Worm (Caenorhabditis elegans): Measurements from ENCODE around the gene cif-1.
A peak's percentile ranks its signal among the peaks of the same experiment; 100 is the strongest.
"Not testable (repeated sequence)": the region's sequence is repeated elsewhere in the genome, so short reads cannot be mapped to it uniquely, and the experiment has no call there.

cif-1 gene

ce11 chrIV:4725478-4725920 lies 14.9 kb upstream of the cif-1 start:
- TF ChIP-seq pes-1 (GFP tag; IDR thresholded peaks at IDR 0.05) = peak; percentile 72
- 0 out of 2 replicates have a peak, but pooled peaks have one; percentile 50 for TF ChIP-seq sea-1 (GFP tag; conservative IDR thresholded peaks at IDR 0.05)
- 0 out of 2 replicates have a peak, but pooled peaks have one; percentile 38 for TF ChIP-seq flt-1 (GFP tag; IDR thresholded peaks at IDR 0.05)
- TF ChIP-seq tbx-37 (GFP tag; conservative IDR thresholded peaks at IDR 0.05) = peak; percentile 67; the same call in 1 of the 2 replicates
- peak; percentile 74 for TF ChIP-seq scrt-1 (GFP tag; IDR thresholded peaks at IDR 0.05)

ce11 chrIV:4724562-4724961 lies 14.0 kb upstream of the cif-1 start, which contains the start of gene K08F11.1:
TSS of gene K08F11.1 (plus strand) at chrIV:4724862.
- TF ChIP-seq pes-1 (GFP tag; IDR thresholded peaks at IDR 0.05) (no peak), tbx-11 (GFP tag; IDR thresholded peaks at IDR 0.05) (no peak), tbx-37 (GFP tag; conservative IDR thresholded peaks at IDR 0.05) (no peak), B0310.2 (tag; optimal IDR thresholded peaks at IDR 0.05) (no peak), tra-4 (tag; optimal IDR thresholded peaks at IDR 0.05) (no peak), sea-1 (GFP tag; conservative IDR thresholded peaks at IDR 0.05) (no peak), ceh-36 (tag; optimal IDR thresholded peaks at IDR 0.05) (no peak), aly-1 (tag; optimal IDR thresholded peaks at IDR 0.05) (no peak), hmbx-1 (tag; optimal IDR thresholded peaks at IDR 0.05) (no peak), ama-1 (optimal IDR thresholded peaks at IDR 0.05) (no peak), ceh-13 (GFP tag; optimal IDR thresholded peaks at IDR 0.05) (no peak), hnd-1 (tag; optimal IDR thresholded peaks at IDR 0.05) (no peak), flt-1 (GFP tag; IDR thresholded peaks at IDR 0.05) (no peak), ets-7 (tag; optimal IDR thresholded peaks at IDR 0.05) (no peak), hmg-4 (GFP tag; optimal IDR thresholded peaks at IDR 0.05) (no peak), F13C5.2 (tag; optimal IDR thresholded peaks at IDR 0.05) (no peak), scrt-1 (GFP tag; IDR thresholded peaks at IDR 0.05) (no peak)

ce11 chrIV:4723687-4724086 lies 13.1 kb upstream of the cif-1 start:
- TF ChIP-seq F13C5.2 (tag; optimal IDR thresholded peaks at IDR 0.05) (no peak), tra-4 (tag; optimal IDR thresholded peaks at IDR 0.05) (no peak), sea-1 (GFP tag; conservative IDR thresholded peaks at IDR 0.05) (no peak), ets-7 (tag; optimal IDR thresholded peaks at IDR 0.05) (no peak), ceh-13 (GFP tag; optimal IDR thresholded peaks at IDR 0.05) (no peak), aly-1 (tag; optimal IDR thresholded peaks at IDR 0.05) (no peak), hnd-1 (tag; optimal IDR thresholded peaks at IDR 0.05) (no peak), tbx-37 (GFP tag; conservative IDR thresholded peaks at IDR 0.05) (no peak), ceh-36 (tag; optimal IDR thresholded peaks at IDR 0.05) (no peak), ama-1 (optimal IDR thresholded peaks at IDR 0.05) (no peak), tbx-11 (GFP tag; IDR thresholded peaks at IDR 0.05) (no peak), flt-1 (GFP tag; IDR thresholded peaks at IDR 0.05) (no peak), scrt-1 (GFP tag; IDR thresholded peaks at IDR 0.05) (no peak), pes-1 (GFP tag; IDR thresholded peaks at IDR 0.05) (no peak), hmbx-1 (tag; optimal IDR thresholded peaks at IDR 0.05) (no peak), hmg-4 (GFP tag; optimal IDR thresholded peaks at IDR 0.05) (no peak), B0310.2 (tag; optimal IDR thresholded peaks at IDR 0.05) (no peak)

ce11 chrIV:4720522-4720921 lies 10.0 kb upstream of the cif-1 start:
- TF ChIP-seq pes-1 (GFP tag; IDR thresholded peaks at IDR 0.05) = peak; percentile 22; the same call in 1 of the 2 replicates

DNA sequence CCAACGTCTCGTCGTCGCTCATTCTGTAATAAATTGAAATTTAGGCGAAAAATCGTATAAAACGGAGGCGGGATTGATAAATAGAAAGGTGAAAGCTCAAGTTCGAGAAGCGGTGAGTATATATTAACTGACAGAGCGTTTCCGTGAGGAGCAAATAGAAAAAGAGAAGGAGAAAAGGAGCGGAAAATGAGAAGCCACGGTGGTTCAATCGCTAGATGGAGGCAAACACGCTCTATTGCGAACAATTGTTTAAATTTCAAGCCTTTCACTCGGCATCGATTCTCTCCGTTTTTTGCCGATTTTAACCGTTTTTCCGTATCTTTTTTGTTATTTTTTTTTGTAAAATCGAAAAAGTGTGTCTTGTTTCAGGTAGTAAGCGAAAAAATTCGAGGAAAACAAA lies 5.2 kb upstream of the cif-1 start, which contains the start of gene miro-1:
Gene miro-1 (minus strand): TSS at position 23 of the 400 bp plus-strand sequence.
- not testable (repeated sequence) for TF ChIP-seq ets-7 (tag; optimal IDR thresholded peaks at IDR 0.05); hmg-4 (GFP tag; optimal IDR thresholded peaks at IDR 0.05); hmbx-1 (tag; optimal IDR thresholded peaks at IDR 0.05)

DNA sequence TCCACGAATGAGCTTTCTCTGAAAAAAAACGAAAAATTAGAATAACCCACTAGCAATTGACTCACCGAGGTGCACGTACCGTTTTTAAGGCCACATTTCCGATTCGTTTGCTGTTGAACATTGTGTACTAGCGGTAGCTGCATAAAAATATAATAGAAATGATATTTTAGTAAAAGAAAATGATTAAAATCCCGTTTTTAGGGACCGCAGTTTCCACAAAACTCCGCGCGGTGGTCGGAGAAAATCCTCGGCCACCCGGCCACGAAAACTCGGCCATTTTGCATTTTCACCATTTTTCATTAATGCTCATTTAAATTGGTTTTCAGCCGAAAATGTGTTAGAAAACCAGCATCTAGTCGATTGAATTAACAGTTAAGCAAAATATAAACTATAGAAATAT lies 1.8 kb upstream of the cif-1 start, which contains the start of gene yars-2:
Gene yars-2 (minus strand): TSS at position 249 of the 400 bp plus-strand sequence.
- TF ChIP-seq hnd-1 (tag; optimal IDR thresholded peaks at IDR 0.05) (no peak), tra-4 (tag; optimal IDR thresholded peaks at IDR 0.05) (no peak), B0310.2 (tag; optimal IDR thresholded peaks at IDR 0.05) (no peak), ama-1 (optimal IDR thresholded peaks at IDR 0.05) (peak; percentile 65), F13C5.2 (tag; optimal IDR thresholded peaks at IDR 0.05) (no peak), aly-1 (tag; optimal IDR thresholded peaks at IDR 0.05) (no peak), ets-7 (tag; optimal IDR thresholded peaks at IDR 0.05) (no peak), tbx-37 (GFP tag; conservative IDR thresholded peaks at IDR 0.05) (peak; percentile 68), flt-1 (GFP tag; IDR thresholded peaks at IDR 0.05) (no peak), tbx-11 (GFP tag; IDR thresholded peaks at IDR 0.05) (no peak), pes-1 (GFP tag; IDR thresholded peaks at IDR 0.05) (peak; percentile 61; the same call in 1 of the 2 replicates), scrt-1 (GFP tag; IDR thresholded peaks at IDR 0.05) (no peak), ceh-13 (GFP tag; optimal IDR thresholded peaks at IDR 0.05) (no peak), hmg-4 (GFP tag; optimal IDR thresholded peaks at IDR 0.05) (no peak), sea-1 (GFP tag; conservative IDR thresholded peaks at IDR 0.05) (no peak), hmbx-1 (tag; optimal IDR thresholded peaks at IDR 0.05) (no peak), ceh-36 (tag; optimal IDR thresholded peaks at IDR 0.05) (peak; percentile 23)

DNA sequence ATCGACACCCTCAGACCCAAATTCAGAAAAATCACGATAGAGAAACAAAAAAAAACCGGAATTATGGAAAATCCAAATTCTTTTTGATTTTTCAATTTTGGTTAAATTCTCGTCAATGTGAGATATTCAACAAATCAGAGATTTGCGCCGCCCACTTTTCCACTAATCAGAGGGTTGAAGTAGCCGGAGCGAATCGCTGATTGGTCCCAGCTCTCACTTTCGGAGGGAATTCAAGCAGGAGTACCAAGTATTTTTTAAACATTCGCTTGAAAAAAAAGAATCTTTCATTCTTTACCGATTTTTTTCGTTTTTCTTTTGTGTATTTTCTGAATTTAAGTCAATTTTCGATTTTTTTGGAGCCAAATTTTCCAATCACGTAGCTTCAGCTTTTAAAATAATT lies 4.6 kb downstream of the cif-1 start:
- no peak for TF ChIP-seq ceh-36 (tag; optimal IDR thresholded peaks at IDR 0.05)
- no peak for TF ChIP-seq ama-1 (optimal IDR thresholded peaks at IDR 0.05)

DNA sequence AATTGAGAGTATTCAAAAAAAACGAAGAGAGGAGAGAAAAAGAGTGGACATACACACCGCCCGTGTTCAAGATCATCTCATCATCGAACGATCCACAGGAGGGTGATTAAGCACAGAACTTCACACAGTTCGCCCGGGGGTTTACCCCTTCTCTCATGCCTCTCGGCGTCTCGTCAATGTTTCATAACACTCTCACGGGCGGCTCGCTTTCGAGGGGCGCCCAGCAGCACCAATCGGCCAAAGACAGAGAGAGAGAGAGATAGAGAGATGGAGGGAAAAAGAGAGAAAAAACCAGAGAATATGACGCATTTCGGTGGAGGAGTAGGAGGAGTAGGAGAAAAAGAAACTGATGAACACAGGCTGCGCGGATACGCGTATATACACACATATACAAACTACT lies 5.4 kb downstream of the cif-1 start:
- no peak for TF ChIP-seq ceh-13 (GFP tag; optimal IDR thresholded peaks at IDR 0.05)
- TF ChIP-seq hmg-4 (GFP tag; optimal IDR thresholded peaks at IDR 0.05) = peak; percentile 40
- no peak; the same call in 1 of the 2 replicates for TF ChIP-seq pes-1 (GFP tag; IDR thresholded peaks at IDR 0.05)
- TF ChIP-seq ama-1 (optimal IDR thresholded peaks at IDR 0.05) = no peak
- 0 out of 2 replicates have a peak, but pooled peaks have one; percentile 11 for TF ChIP-seq sea-1 (GFP tag; conservative IDR thresholded peaks at IDR 0.05)
- no peak for TF ChIP-seq tbx-37 (GFP tag; conservative IDR thresholded peaks at IDR 0.05)
